Worm (Caenorhabditis elegans) whole organism, late embryonic: Measurements from ENCODE around the gene daf-6.

ENCODE experiments used
- ahr-1 ChIP-seq: sonication (generic microtip); optimal IDR thresholded peaks from 2 replicates; lab custom pipeline; 2016; ENCODE audit warnings: missing genetic modification characterization, missing compliant biosample characterization
- ama-1 ChIP-seq: fragments of 150-350 bp; optimal IDR thresholded peaks from 2 replicates; lab custom pipeline; 2014
- ceh-14 ChIP-seq: sonication (generic microtip); optimal IDR thresholded peaks from 2 replicates; lab custom pipeline; 2016; ENCODE audit warnings: missing genotype, missing genetic modification characterization, missing compliant biosample characterization
- ceh-19 ChIP-seq: fragments of 200-800 bp; sonication (Bioruptor generic); optimal IDR thresholded peaks from 2 replicates; lab custom pipeline; 2018; ENCODE audit warnings: mild to moderate bottlenecking, missing genetic modification characterization, missing compliant biosample characterization
- ceh-2 ChIP-seq: sonication (generic microtip); optimal IDR thresholded peaks from 2 replicates; lab custom pipeline; 2016; ENCODE audit warnings: missing genotype, missing genetic modification characterization, missing compliant biosample characterization
- ceh-31 ChIP-seq: sonication (generic microtip); optimal IDR thresholded peaks from 2 replicates; lab custom pipeline; 2016; ENCODE audit warnings: missing genetic modification characterization, missing compliant biosample characterization
- ceh-34 ChIP-seq: sonication (generic microtip); optimal IDR thresholded peaks from 2 replicates; lab custom pipeline; 2016; ENCODE audit warnings: mild to moderate bottlenecking, missing genetic modification characterization, missing compliant biosample characterization
- ceh-45 ChIP-seq: fragments of 200-800 bp; sonication (Bioruptor generic); IDR thresholded peaks from 2 replicates; pipeline ENCODE4 v1.3.6; 2022; ENCODE audit warnings: missing genetic modification reagents, missing genetic modification characterization, missing compliant biosample characterization
- ceh-6 ChIP-seq: fragments of 200-800 bp; sonication (Bioruptor generic); optimal IDR thresholded peaks from 2 replicates; lab custom pipeline; 2018; ENCODE audit warnings: mild to moderate bottlenecking, missing genetic modification characterization, missing compliant biosample characterization
- elt-4 ChIP-seq: sonication (generic microtip); optimal IDR thresholded peaks from 2 replicates; lab custom pipeline; 2016; ENCODE audit warnings: missing genetic modification characterization, missing compliant biosample characterization
- fkh-6 ChIP-seq: sonication (generic microtip); optimal IDR thresholded peaks from 2 replicates; lab custom pipeline; 2016; ENCODE audit warnings: missing genetic modification characterization, missing compliant biosample characterization
- hlh-15 ChIP-seq: sonication (generic microtip); optimal IDR thresholded peaks from 2 replicates; lab custom pipeline; 2016; ENCODE audit warnings: missing genetic modification characterization, missing compliant biosample characterization
- lim-6 ChIP-seq: sonication (generic microtip); optimal IDR thresholded peaks from 2 replicates; lab custom pipeline; 2016; ENCODE audit warnings: missing genetic modification characterization, missing compliant biosample characterization
- mec-3 ChIP-seq: sonication (generic microtip); optimal IDR thresholded peaks from 2 replicates; lab custom pipeline; 2016; ENCODE audit warnings: borderline replicate concordance, missing genetic modification characterization, missing compliant biosample characterization
- nhr-232 ChIP-seq: sonication (generic microtip); optimal IDR thresholded peaks from 2 replicates; lab custom pipeline; 2016; ENCODE audit warnings: missing genetic modification characterization, missing compliant biosample characterization
- npax-4 ChIP-seq: sonication (generic microtip); optimal IDR thresholded peaks from 2 replicates; lab custom pipeline; 2016; ENCODE audit warnings: missing genetic modification characterization, missing compliant biosample characterization
- pag-3 ChIP-seq: sonication (generic microtip); optimal IDR thresholded peaks from 2 replicates; lab custom pipeline; 2016; ENCODE audit warnings: missing compliant biosample characterization, missing genetic modification characterization, borderline replicate concordance
- pqm-1 ChIP-seq: sonication (generic microtip); optimal IDR thresholded peaks from 2 replicates; lab custom pipeline; 2016; ENCODE audit warnings: missing genetic modification characterization, missing compliant biosample characterization
- sdc-2 ChIP-seq: sonication (generic microtip); optimal IDR thresholded peaks from 2 replicates; lab custom pipeline; 2016; ENCODE audit warnings: missing genotype, missing genetic modification characterization, missing compliant biosample characterization
- sox-2 ChIP-seq: fragments of 200-800 bp; sonication (Bioruptor generic); IDR thresholded peaks from 2 replicates; pipeline ENCODE4 v1.3.6; 2022; ENCODE audit warnings: missing genetic modification reagents, missing genetic modification characterization, missing compliant biosample characterization
- tbx-2 ChIP-seq: sonication (generic microtip); optimal IDR thresholded peaks from 2 replicates; lab custom pipeline; 2016; ENCODE audit warnings: missing genetic modification characterization, missing compliant biosample characterization
- unc-3 ChIP-seq, 2 experiments: fragments of 200-800 bp in 1 of 2; sonication (Bioruptor generic) in 1 of 2; sonication (generic microtip) in 1 of 2; conservative IDR thresholded peaks in 1 of 2; optimal IDR thresholded peaks in 1 of 2; 2 replicates each; pipeline versions ENCODE4 v1.3.6 to Lab custom; 2016 to 2022; ENCODE audit warnings: missing compliant biosample characterization in 2 of 2, missing genetic modification characterization in 2 of 2, missing genetic modification reagents in 1 of 2
- unc-42 ChIP-seq: sonication (generic microtip); optimal IDR thresholded peaks from 2 replicates; lab custom pipeline; 2016; ENCODE audit warnings: missing genotype, missing genetic modification characterization, missing compliant biosample characterization
- unc-86 ChIP-seq: sonication (generic microtip); optimal IDR thresholded peaks from 2 replicates; lab custom pipeline; 2016; ENCODE audit warnings: missing genetic modification characterization, missing compliant biosample characterization
- zip-5 ChIP-seq: sonication (generic microtip); optimal IDR thresholded peaks from 2 replicates; lab custom pipeline; 2016; ENCODE audit warnings: missing genetic modification characterization, missing compliant biosample characterization

The daf-6 gene

DNA sequence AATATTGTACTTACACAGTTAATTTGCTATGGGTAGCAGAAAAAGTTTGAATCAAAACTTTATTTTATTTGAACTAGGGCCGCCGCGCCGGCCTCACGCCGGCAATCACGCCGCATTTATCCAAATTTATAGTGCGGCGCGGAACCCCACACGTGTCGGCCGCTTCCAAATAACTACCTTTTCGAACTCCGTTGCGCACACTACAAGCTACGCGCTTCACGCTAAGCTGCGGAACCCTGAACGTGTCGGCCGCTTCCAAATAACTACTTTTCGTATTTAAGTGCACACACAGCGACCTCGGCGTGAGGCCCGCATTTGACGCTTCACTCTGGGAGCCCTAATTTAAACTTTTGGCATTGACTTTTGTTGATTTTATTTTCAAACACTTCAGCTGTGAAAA lies 43.2 kb downstream of the daf-6 start:
- TF ChIP-seq tbx-2 (tag; lab: Kevin White, UChicago) (no peak), pqm-1 (tag; lab: Kevin White, UChicago) (no peak), lim-6 (tag; lab: Kevin White, UChicago) (no peak), nhr-232 (tag; lab: Kevin White, UChicago) (no peak), ceh-31 (no peak), ceh-2 (no peak), elt-4 (tag; lab: Kevin White, UChicago) (no peak), unc-86 (tag; lab: Kevin White, UChicago) (no peak), npax-4 (no peak), ceh-45 (GFP tag; lab: Robert Waterston, UW) (no peak), pag-3 (no peak), ceh-6 (GFP tag; lab: Kevin White, UChicago) (no peak), mec-3 (tag; lab: Kevin White, UChicago) (no peak), ceh-19 (GFP tag; lab: Kevin White, UChicago) (no peak), ama-1 (no peak)

DNA sequence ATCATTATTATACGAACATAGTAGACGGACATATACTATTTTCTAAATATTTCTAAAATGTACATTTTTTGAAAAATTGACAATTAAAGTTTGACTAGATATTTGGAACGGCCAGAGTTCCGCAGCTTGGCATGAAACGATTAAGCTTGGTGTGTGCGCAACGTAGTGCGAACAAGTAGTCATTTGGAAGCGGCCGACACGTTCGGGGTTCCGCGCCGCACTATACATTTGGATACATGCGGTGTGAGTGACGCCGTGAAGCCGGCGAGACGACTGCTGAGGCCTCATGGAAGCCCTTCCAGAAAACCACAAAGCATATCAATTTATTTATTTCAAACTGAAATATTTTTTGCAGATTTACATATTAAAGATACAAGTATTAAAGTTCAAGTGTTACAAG lies 49.9 kb downstream of the daf-6 start:
- TF ChIP-seq ahr-1 (tag; lab: Kevin White, UChicago) (no peak), zip-5 (tag; lab: Kevin White, UChicago) (no peak), unc-3 (GFP tag; conservative IDR thresholded peaks at IDR 0.05; lab: Robert Waterston, UW) (no peak), unc-3 (tag; optimal IDR thresholded peaks at IDR 0.05; lab: Kevin White, UChicago) (no peak), fkh-6 (tag; lab: Kevin White, UChicago) (no peak), ceh-2 (no peak), ceh-14 (tag; lab: Kevin White, UChicago) (no peak), ceh-34 (no peak), unc-42 (tag; lab: Kevin White, UChicago) (no peak), ceh-31 (no peak), pqm-1 (tag; lab: Kevin White, UChicago) (no peak), sdc-2 (tag; lab: Kevin White, UChicago) (no peak), sox-2 (GFP tag; lab: Robert Waterston, UW) (no peak), hlh-15 (tag; lab: Kevin White, UChicago) (no peak)
